Fruit fly (Drosophila melanogaster): Measurements from ENCODE around the gene atk.
A peak's percentile ranks its signal among the peaks of the same experiment; 100 is the strongest.

The atk gene

DNA sequence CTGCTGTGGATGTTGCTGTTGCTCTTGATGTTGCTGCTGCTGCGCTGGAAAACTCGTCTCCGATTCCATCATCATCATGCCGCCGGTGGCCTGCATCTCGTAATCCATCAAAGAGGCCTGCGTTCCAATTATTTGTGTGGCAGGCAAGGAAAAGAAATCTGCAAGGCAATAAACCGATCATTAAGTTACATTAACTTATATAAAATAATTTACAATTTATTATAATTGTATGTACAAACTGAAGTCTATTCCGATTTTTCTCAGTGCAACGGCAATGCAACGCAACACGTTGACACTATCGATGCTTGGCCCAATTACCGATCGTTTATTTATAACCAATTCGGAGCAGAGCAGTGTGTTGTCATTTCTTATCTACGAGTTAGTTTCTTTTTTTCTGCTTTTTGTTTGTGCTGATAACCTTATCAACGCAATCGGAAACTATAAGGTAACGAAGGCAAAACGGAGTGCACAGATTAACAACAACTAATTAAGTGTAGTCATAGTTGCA lies 6.4 kb upstream of the atk start (continued):
- TF ChIP-seq Blimp-1 (GFP tag; optimal IDR thresholded peaks at IDR 0.05) (peak; percentile 59), CG31224 (GFP tag; IDR thresholded peaks at IDR 0.05) (no peak), eve (GFP tag; optimal IDR thresholded peaks at IDR 0.05) (peak in 1 of 2 experiments; percentile 54), CG14710 (tag; optimal IDR thresholded peaks at IDR 0.05) (peak; percentile 32), CG32772 (GFP tag; IDR thresholded peaks at IDR 0.05) (0 out of 2 replicates have a peak, but pooled peaks have one; percentile 15), Elba2 (GFP tag; optimal IDR thresholded peaks at IDR 0.05) (no peak), Antp (GFP tag; optimal IDR thresholded peaks at IDR 0.05) (no peak), abd-A (tag; optimal IDR thresholded peaks at IDR 0.05) (no peak), CG12299 (tag; optimal IDR thresholded peaks at IDR 0.05) (no peak), CG10979 (tag; optimal IDR thresholded peaks at IDR 0.05) (peak; percentile 45), sob (GFP tag; IDR thresholded peaks at IDR 0.05) (peak; percentile 52), gsb-n (tag; optimal IDR thresholded peaks at IDR 0.05) (peak; percentile 42), CG15696 (tag; optimal IDR thresholded peaks at IDR 0.05) (no peak), CG10321 (GFP tag; IDR thresholded peaks at IDR 0.05) (0 out of 2 replicates have a peak, but pooled peaks have one; percentile 19), Fer3 (tag; optimal IDR thresholded peaks at IDR 0.05) (peak; percentile 1), ro (GFP tag; IDR thresholded peaks at IDR 0.05) (no peak), bbx (GFP tag; IDR thresholded peaks at IDR 0.05; ENCODE audit: partially characterized antibody) (no peak), cad (GFP tag; optimal IDR thresholded peaks at IDR 0.05) (no peak), CG12104 (GFP tag; optimal IDR thresholded peaks at IDR 0.05) (peak; percentile 49), slbo (GFP tag; IDR thresholded peaks at IDR 0.05) (peak; percentile 42; the same call in 1 of the 2 replicates), CG14014 (GFP tag; IDR thresholded peaks at IDR 0.05) (peak; percentile 58; the same call in 1 of the 2 replicates), NFAT (GFP tag; IDR thresholded peaks at IDR 0.05) (no peak), CG10147 (GFP tag; optimal IDR thresholded peaks at IDR 0.05) (peak; percentile 23), CG2199 (GFP tag; IDR thresholded peaks at IDR 0.05) (peak; percentile 85; the same call in 1 of the 3 replicates), peb (GFP tag; IDR thresholded peaks at IDR 0.05) (peak; percentile 9; the same call in 1 of the 2 replicates), CG6254 (GFP tag; optimal IDR thresholded peaks at IDR 0.05) (peak; percentile 71), ham (GFP tag; IDR thresholded peaks at IDR 0.05) (no peak), ATbp (GFP tag; optimal IDR thresholded peaks at IDR 0.05) (peak; percentile 62), Usf (GFP tag; optimal IDR thresholded peaks at IDR 0.05) (no peak), E2f2 (GFP tag; IDR thresholded peaks at IDR 0.05) (peak; percentile 39; the same call in 1 of the 2 replicates), CG17359 (tag; optimal IDR thresholded peaks at IDR 0.05) (peak; percentile 59), CG7556 (GFP tag; optimal IDR thresholded peaks at IDR 0.05) (peak; percentile 40), her (GFP tag; optimal IDR thresholded peaks at IDR 0.05) (peak; percentile 15), CG4820 (GFP tag; optimal IDR thresholded peaks at IDR 0.05) (peak; percentile 11), HmgD (GFP tag; optimal IDR thresholded peaks at IDR 0.05) (no peak), vnd (GFP tag; IDR thresholded peaks at IDR 0.05; ENCODE audit: partially characterized antibody) (no peak), Meics (GFP tag; optimal IDR thresholded peaks at IDR 0.05) (peak; percentile 94), CG18619 (GFP tag; optimal IDR thresholded peaks at IDR 0.05) (no peak), Gug (GFP tag; IDR thresholded peaks at IDR 0.05) (no peak), CG9797 (GFP tag; optimal IDR thresholded peaks at IDR 0.05) (no peak), CG4424 (GFP tag; optimal IDR thresholded peaks at IDR 0.05) (peak; percentile 19), mam (GFP tag; optimal IDR thresholded peaks at IDR 0.05) (no peak), CG12391 (tag; optimal IDR thresholded peaks at IDR 0.05) (peak; percentile 35), shn (GFP tag; optimal IDR thresholded peaks at IDR 0.05) (no peak), CG31388 (GFP tag; optimal IDR thresholded peaks at IDR 0.05) (no peak), CG18476 (GFP tag; optimal IDR thresholded peaks at IDR 0.05) (peak; percentile 6), cas (GFP tag; IDR thresholded peaks at IDR 0.05) (no peak), wek (GFP tag; optimal IDR thresholded peaks at IDR 0.05) (peak; percentile 23), CG16779 (GFP tag; IDR thresholded peaks at IDR 0.05) (no peak), CG2129 (GFP tag; IDR thresholded peaks at IDR 0.05; ENCODE audit: partially characterized antibody) (no peak)
